Worm (Caenorhabditis elegans) whole organism, L4 larva: Measurements from ENCODE around the gene C26E6.1.

ENCODE experiments used
- ceh-20 ChIP-seq: fragments of 200-800 bp; sonication (Bioruptor generic); IDR thresholded peaks from 2 replicates; pipeline ENCODE4 v1.3.6; 2022; ENCODE audit warnings: missing genetic modification reagents, missing genetic modification characterization, missing compliant biosample characterization
- ceh-82 ChIP-seq: sonication (generic microtip); optimal IDR thresholded peaks from 2 replicates; lab custom pipeline; 2017; ENCODE audit warnings: missing biosample characterization, missing genetic modification characterization
- dve-1 ChIP-seq: sonication (generic microtip); optimal IDR thresholded peaks from 2 replicates; lab custom pipeline; 2017; ENCODE audit warnings: antibody characterized with exemption, mild to moderate bottlenecking, missing genetic modification characterization, missing compliant biosample characterization; ENCODE audit not compliant: insufficient read depth
- egl-27 ChIP-seq: sonication (generic microtip); optimal IDR thresholded peaks from 3 replicates; lab custom pipeline; 2017; ENCODE audit warnings: missing biosample characterization, missing genetic modification reagents, missing genetic modification characterization
- lin-39 ChIP-seq: fragments of 150-350 bp; optimal IDR thresholded peaks from 2 replicates; lab custom pipeline; 2014; ENCODE audit warnings: missing biosample characterization, missing genetic modification reagents, missing genetic modification characterization
- mes-2 ChIP-seq: sonication (generic microtip); optimal IDR thresholded peaks from 2 replicates; lab custom pipeline; 2016; ENCODE audit warnings: missing genotype, mild to moderate bottlenecking, missing genetic modification characterization, missing compliant biosample characterization; ENCODE audit not compliant: poor library complexity, severe bottlenecking
- nhr-76 ChIP-seq: fragments of 150-350 bp; optimal IDR thresholded peaks from 2 replicates; lab custom pipeline; 2014; ENCODE audit warnings: missing biosample characterization, missing genetic modification characterization
- nhr-77 ChIP-seq: fragments of 150-350 bp; optimal IDR thresholded peaks from 2 replicates; lab custom pipeline; 2014; ENCODE audit warnings: missing biosample characterization, missing genetic modification characterization
- pha-4 ChIP-seq, 2 experiments: fragments of 150-350 bp in 1 of 2; fragments of 200-800 bp in 1 of 2; sonication (Bioruptor generic) in 1 of 2; IDR thresholded peaks in 1 of 2; optimal IDR thresholded peaks in 1 of 2; 2 replicates each; pipeline versions ENCODE4 v1.3.6 to Lab custom; 2014 to 2022; ENCODE audit warnings: missing genetic modification characterization in 2 of 2, missing genetic modification reagents in 2 of 2, missing biosample characterization in 1 of 2, missing compliant biosample characterization in 1 of 2
- sdz-12 ChIP-seq: fragments of 200-800 bp; sonication (Bioruptor generic); optimal IDR thresholded peaks from 2 replicates; lab custom pipeline; 2018; ENCODE audit warnings: mild to moderate bottlenecking, missing genetic modification characterization, missing compliant biosample characterization
- set-16 ChIP-seq: fragments of 200-800 bp; sonication (Bioruptor generic); IDR thresholded peaks from 2 replicates; pipeline ENCODE4 v1.3.6; 2022; ENCODE audit warnings: missing genetic modification reagents, missing genetic modification characterization, missing compliant biosample characterization

ce11 chrIII:4986790-4987259 is 30.2 kb downstream of the C26E6.1 start, which contains the start of the genes C27F2.10 and wdr-60:
- no peak for TF ChIP-seq set-16 (GFP tag; lab: Robert Waterston, UW)
- peak; percentile 92 for TF ChIP-seq mes-2
- no peak for TF ChIP-seq sdz-12 (GFP tag; lab: Kevin White, UChicago)
- TF ChIP-seq pha-4 (GFP tag; IDR thresholded peaks at IDR 0.05; lab: Robert Waterston, UW), result no peak
- no peak for TF ChIP-seq pha-4 (tag; optimal IDR thresholded peaks at IDR 0.05; lab: Kevin White, UChicago)
- TF ChIP-seq nhr-76 (tag; lab: Kevin White, UChicago), result no peak
- no peak for TF ChIP-seq lin-39 (tag; lab: Kevin White, UChicago)
- no peak for TF ChIP-seq ceh-20
- TF ChIP-seq dve-1 (tag; lab: Kevin White, UChicago), result no peak
- TF ChIP-seq ceh-82, result no peak
- TF ChIP-seq nhr-77 (tag; lab: Kevin White, UChicago), result no peak
- TF ChIP-seq egl-27 (tag; lab: Kevin White, UChicago), result no peak
